Fruit fly (Drosophila melanogaster): ENCODE measurements around the gene kto.

Gene kto

dm6 chr3L:19861215-19861614, 24.8 kb downstream of the kto start (continued):
- TF ChIP-seq zen2 (GFP tag; IDR thresholded peaks at IDR 0.05; ENCODE audit: partially characterized antibody), result no peak
- no peak for TF ChIP-seq pita (GFP tag; optimal IDR thresholded peaks at IDR 0.05)
- TF ChIP-seq CG18262 (tag; optimal IDR thresholded peaks at IDR 0.05), result peak; percentile 7
- TF ChIP-seq Ets65A (GFP tag), result no peak
- no peak for TF ChIP-seq disco-r (GFP tag; optimal IDR thresholded peaks at IDR 0.05)
- no peak for TF ChIP-seq zf30C (GFP tag; optimal IDR thresholded peaks at IDR 0.05)
- TF ChIP-seq CG8089 (GFP tag; optimal IDR thresholded peaks at IDR 0.05), result no peak
- peak; percentile 16 for TF ChIP-seq exex (tag; optimal IDR thresholded peaks at IDR 0.05)
- TF ChIP-seq Oaz (GFP tag; IDR thresholded peaks at IDR 0.05), result no peak
- no peak for TF ChIP-seq CG31388 (GFP tag; optimal IDR thresholded peaks at IDR 0.05)
- no peak for TF ChIP-seq CG4404 (GFP tag; IDR thresholded peaks at IDR 0.05)
- no peak for TF ChIP-seq CG10431 (GFP tag; optimal IDR thresholded peaks at IDR 0.05)
- TF ChIP-seq CG8359 (GFP tag; optimal IDR thresholded peaks at IDR 0.05; ENCODE audit: borderline replicate concordance), result no peak
- TF ChIP-seq Elba2 (GFP tag; optimal IDR thresholded peaks at IDR 0.05), result no peak
- TF ChIP-seq nom (GFP tag; optimal IDR thresholded peaks at IDR 0.05), result peak; percentile 44
- TF ChIP-seq CG14441 (GFP tag; IDR thresholded peaks at IDR 0.05), result no peak
- no peak for TF ChIP-seq fd96Cb (tag; optimal IDR thresholded peaks at IDR 0.05)
- no peak for TF ChIP-seq CG6683 (GFP tag; optimal IDR thresholded peaks at IDR 0.05)
- TF ChIP-seq D (optimal IDR thresholded peaks at IDR 0.05), result no peak
- TF ChIP-seq D (GFP tag; optimal IDR thresholded peaks at IDR 0.05), result no peak
- TF ChIP-seq slp2 (GFP tag; optimal IDR thresholded peaks at IDR 0.05), result no peak
- TF ChIP-seq HLHmδ (GFP tag; optimal IDR thresholded peaks at IDR 0.05), result peak; percentile 18
- no peak for TF ChIP-seq abd-A (tag; optimal IDR thresholded peaks at IDR 0.05)
- TF ChIP-seq Drgx (GFP tag; IDR thresholded peaks at IDR 0.05), result no peak
- 0 out of 2 replicates have a peak, but pooled peaks have one; percentile 19 for TF ChIP-seq vvl (GFP tag; IDR thresholded peaks at IDR 0.05)
- TF ChIP-seq wdn (GFP tag; IDR thresholded peaks at IDR 0.05), result no peak
- TF ChIP-seq ash1 (GFP tag; optimal IDR thresholded peaks at IDR 0.05), result no peak
- TF ChIP-seq ken (GFP tag; IDR thresholded peaks at IDR 0.05), result peak; percentile 48; the same call in 1 of the 3 replicates
- peak; percentile 51 for TF ChIP-seq gfzf (GFP tag; optimal IDR thresholded peaks at IDR 0.05)
- TF ChIP-seq Hr3 (GFP tag; optimal IDR thresholded peaks at IDR 0.05), result no peak
- TF ChIP-seq MTF-1 (GFP tag; optimal IDR thresholded peaks at IDR 0.05; ENCODE audit: borderline replicate concordance), result peak; percentile 30
- no peak for TF ChIP-seq pho (GFP tag; optimal IDR thresholded peaks at IDR 0.05)
- TF ChIP-seq usp (GFP tag; optimal IDR thresholded peaks at IDR 0.05), result no peak
- TF ChIP-seq E2f2 (GFP tag; IDR thresholded peaks at IDR 0.05), result peak; percentile 98
- peak; percentile 30 for TF ChIP-seq CG12659 (GFP tag; optimal IDR thresholded peaks at IDR 0.05)
- no peak for TF ChIP-seq rib (GFP tag; IDR thresholded peaks at IDR 0.05)
- peak; percentile 37; the same call in 1 of the 2 replicates for TF ChIP-seq Nf-YA (GFP tag; IDR thresholded peaks at IDR 0.05)
- TF ChIP-seq CG12299 (tag; optimal IDR thresholded peaks at IDR 0.05), result no peak
- no peak for TF ChIP-seq az2 (GFP tag; optimal IDR thresholded peaks at IDR 0.05)
- TF ChIP-seq CG7987 (GFP tag; optimal IDR thresholded peaks at IDR 0.05), result peak; percentile 42
- no peak for TF ChIP-seq CG11247 (GFP tag; IDR thresholded peaks at IDR 0.05)
- TF ChIP-seq CG13287 (GFP tag; IDR thresholded peaks at IDR 0.05; ENCODE audit: partially characterized antibody), result peak; percentile 61; the same call in 1 of the 2 replicates
- TF ChIP-seq CG32532 (GFP tag; IDR thresholded peaks at IDR 0.05), result no peak; the same call in 1 of the 2 replicates
- no peak for TF ChIP-seq CG15269 (tag; optimal IDR thresholded peaks at IDR 0.05)
- no peak for TF ChIP-seq CG7556 (GFP tag; optimal IDR thresholded peaks at IDR 0.05)
- TF ChIP-seq Xbp1 (GFP tag; optimal IDR thresholded peaks at IDR 0.05), result peak; percentile 9
- peak; percentile 96 to 100 for TF ChIP-seq crp (GFP tag; optimal IDR thresholded peaks at IDR 0.05)
- TF ChIP-seq Dip2 (GFP tag; IDR thresholded peaks at IDR 0.05), result no peak
- peak; percentile 53 for TF ChIP-seq Xrp1 (GFP tag; IDR thresholded peaks at IDR 0.05)
- no peak for TF ChIP-seq ranshi (GFP tag; IDR thresholded peaks at IDR 0.05)
- no peak for TF ChIP-seq CG13775 (GFP tag; optimal IDR thresholded peaks at IDR 0.05)
- no peak for TF ChIP-seq br (optimal IDR thresholded peaks at IDR 0.05)

All from whole organism, embryonic.